Fruit fly (Drosophila melanogaster): ENCODE measurements around the gene CG45065.

DNA sequence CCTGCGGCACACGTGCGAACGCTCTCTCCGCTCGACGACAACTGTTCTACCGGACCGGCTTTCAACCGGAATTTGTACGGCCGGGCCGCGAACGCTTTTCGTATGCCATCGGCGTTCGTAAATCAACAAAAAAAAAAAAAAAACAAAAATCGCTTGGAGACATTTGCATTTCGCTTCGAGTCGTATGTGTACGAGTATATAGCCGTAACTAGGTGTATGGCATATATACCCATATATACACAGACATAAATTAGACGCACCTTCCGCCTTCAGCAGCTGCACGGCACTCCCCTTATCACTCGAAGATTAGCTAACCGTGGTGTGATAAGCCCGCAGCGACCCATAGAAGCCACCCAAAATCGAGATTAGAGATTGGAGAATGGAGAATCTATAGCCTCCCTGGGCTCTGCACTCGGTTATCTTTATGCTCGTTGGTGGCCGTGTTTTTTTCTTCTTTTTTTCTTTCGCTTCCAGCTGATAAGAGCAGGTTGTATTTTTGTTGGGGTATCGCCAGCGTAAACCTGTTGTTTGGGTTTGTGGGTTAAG, 23.2 kb upstream of the CG45065 start, which contains the start of gene CG9512:
- TF ChIP-seq Vsx2 (GFP tag; optimal IDR thresholded peaks at IDR 0.05; ENCODE audit: partially characterized antibody): no peak
- TF ChIP-seq fru (GFP tag; optimal IDR thresholded peaks at IDR 0.05): no peak
- no peak for TF ChIP-seq sv (GFP tag; optimal IDR thresholded peaks at IDR 0.05)
- TF ChIP-seq h (GFP tag; optimal IDR thresholded peaks at IDR 0.05): no peak
- TF ChIP-seq pan (optimal IDR thresholded peaks at IDR 0.05): no peak
- no peak for TF ChIP-seq Dfd (GFP tag; optimal IDR thresholded peaks at IDR 0.05)
- TF ChIP-seq CrebA (GFP tag; optimal IDR thresholded peaks at IDR 0.05; ENCODE audit: borderline replicate concordance): peak; percentile 2
- no peak for TF ChIP-seq Hnf4 (GFP tag; optimal IDR thresholded peaks at IDR 0.05)
- no peak for TF ChIP-seq Hr78 (GFP tag; optimal IDR thresholded peaks at IDR 0.05)
- TF ChIP-seq Jra (GFP tag; optimal IDR thresholded peaks at IDR 0.05): no peak
- no peak for TF ChIP-seq Hr83 (GFP tag; optimal IDR thresholded peaks at IDR 0.05; ENCODE audit: poor library complexity, severe bottlenecking)
- TF ChIP-seq OdsH (GFP tag; optimal IDR thresholded peaks at IDR 0.05): no peak
- TF ChIP-seq Sp1 (GFP tag; optimal IDR thresholded peaks at IDR 0.05): no peak
